Fruit fly (Drosophila melanogaster): ENCODE results near the gene pins.

The pins gene

dm6 chr3R:27556972-27557371 lies 25.7 kb upstream of the pins start (continued):
- TF ChIP-seq tgo (GFP tag; IDR thresholded peaks at IDR 0.05) (peak; percentile 34; the same call in 2 of the 3 replicates), Stat92E (GFP tag; optimal IDR thresholded peaks at IDR 0.05) (no peak), CG14441 (GFP tag; IDR thresholded peaks at IDR 0.05) (peak; percentile 59), Hr3 (GFP tag; optimal IDR thresholded peaks at IDR 0.05) (no peak), zfh1 (GFP tag; IDR thresholded peaks at IDR 0.05) (peak; percentile 61; the same call in 1 of the 3 replicates), Pdp1 (GFP tag; optimal IDR thresholded peaks at IDR 0.05) (peak; percentile 35 to 57), CG17385 (GFP tag; optimal IDR thresholded peaks at IDR 0.05) (no peak), CG3281 (GFP tag; optimal IDR thresholded peaks at IDR 0.05) (peak; percentile 61), chn (GFP tag; optimal IDR thresholded peaks at IDR 0.05) (no peak), CG4404 (GFP tag; IDR thresholded peaks at IDR 0.05) (no peak), CG18262 (tag; optimal IDR thresholded peaks at IDR 0.05) (peak; percentile 7), CG13624 (GFP tag; optimal IDR thresholded peaks at IDR 0.05) (peak; percentile 44), CG17359 (tag; optimal IDR thresholded peaks at IDR 0.05) (no peak), zf30C (GFP tag; optimal IDR thresholded peaks at IDR 0.05) (no peak), CG30020 (tag; optimal IDR thresholded peaks at IDR 0.05) (no peak), jumu (GFP tag; optimal IDR thresholded peaks at IDR 0.05) (no peak), otp (GFP tag; IDR thresholded peaks at IDR 0.05) (no peak), CG12769 (tag; optimal IDR thresholded peaks at IDR 0.05) (peak; percentile 28), Deaf1 (tag; optimal IDR thresholded peaks at IDR 0.05) (peak; percentile 0), sd (tag; optimal IDR thresholded peaks at IDR 0.05) (no peak), peb (GFP tag; IDR thresholded peaks at IDR 0.05) (no peak), CG32767 (GFP tag; IDR thresholded peaks at IDR 0.05) (no peak), CG11723 (GFP tag; optimal IDR thresholded peaks at IDR 0.05) (no peak), CG7271 (tag; optimal IDR thresholded peaks at IDR 0.05) (no peak), CG10979 (tag; optimal IDR thresholded peaks at IDR 0.05) (no peak), CG12391 (tag; optimal IDR thresholded peaks at IDR 0.05) (no peak), CG32532 (GFP tag; IDR thresholded peaks at IDR 0.05) (peak; percentile 76), Xbp1 (GFP tag; optimal IDR thresholded peaks at IDR 0.05) (peak; percentile 17), CG4730 (GFP tag; IDR thresholded peaks at IDR 0.05) (0 out of 2 replicates have a peak, but pooled peaks have one; percentile 11), da (GFP tag; optimal IDR thresholded peaks at IDR 0.05) (no peak), emc (GFP tag; optimal IDR thresholded peaks at IDR 0.05) (no peak), CG9876 (GFP tag; optimal IDR thresholded peaks at IDR 0.05) (no peak), BEAF-32 (GFP tag; optimal IDR thresholded peaks at IDR 0.05) (no peak), kah (GFP tag; optimal IDR thresholded peaks at IDR 0.05) (no peak), CG18011 (GFP tag; optimal IDR thresholded peaks at IDR 0.05) (no peak), Camta (GFP tag; optimal IDR thresholded peaks at IDR 0.05) (no peak), CG15073 (GFP tag; optimal IDR thresholded peaks at IDR 0.05) (no peak), CrebB (tag; optimal IDR thresholded peaks at IDR 0.05) (no peak), pros (GFP tag; optimal IDR thresholded peaks at IDR 0.05) (no peak), CG13287 (GFP tag; IDR thresholded peaks at IDR 0.05; ENCODE audit: partially characterized antibody) (no peak), trh (GFP tag; optimal IDR thresholded peaks at IDR 0.05) (no peak), Hmx (GFP tag; optimal IDR thresholded peaks at IDR 0.05) (no peak), CG12299 (tag; optimal IDR thresholded peaks at IDR 0.05) (no peak), CG5180 (GFP tag; optimal IDR thresholded peaks at IDR 0.05) (no peak), inv (GFP tag; IDR thresholded peaks at IDR 0.05; ENCODE audit: partially characterized antibody) (no peak), CG8765 (GFP tag; IDR thresholded peaks at IDR 0.05) (no peak), wor (GFP tag; IDR thresholded peaks at IDR 0.05) (no peak), bowl (GFP tag; IDR thresholded peaks at IDR 0.05) (no peak), pzg (GFP tag; optimal IDR thresholded peaks at IDR 0.05) (no peak), D19A (tag; optimal IDR thresholded peaks at IDR 0.05) (no peak), mirr (GFP tag; optimal IDR thresholded peaks at IDR 0.05) (no peak)

Measured in whole organism, embryonic.